Worm (Caenorhabditis elegans) whole organism, mixed stage, embryonic: ENCODE data around the gene best-24.

Experiments
- blmp-1 ChIP-seq: fragments of 150-350 bp; optimal IDR thresholded peaks from 2 replicates; lab custom pipeline; 2014; ENCODE audit warnings: missing biosample characterization, missing genetic modification characterization
- ceh-43 ChIP-seq: fragments of 200-800 bp; sonication (Bioruptor generic); optimal IDR thresholded peaks from 2 replicates; lab custom pipeline; 2018; ENCODE audit warnings: mild to moderate bottlenecking, missing genetic modification characterization, moderate library complexity, missing compliant biosample characterization
- ces-1 ChIP-seq: fragments of 150-350 bp; optimal IDR thresholded peaks from 2 replicates; lab custom pipeline; 2014; ENCODE audit warnings: missing biosample characterization, missing genetic modification reagents, missing genetic modification characterization
- elt-3 ChIP-seq: fragments of 150-350 bp; optimal IDR thresholded peaks from 2 replicates; lab custom pipeline; 2014; ENCODE audit warnings: missing biosample characterization, missing genetic modification characterization
- nhr-12 ChIP-seq: fragments of 150-350 bp; optimal IDR thresholded peaks from 2 replicates; lab custom pipeline; 2014; ENCODE audit warnings: missing biosample characterization, missing genetic modification characterization
- nhr-2 ChIP-seq: fragments of 150-350 bp; optimal IDR thresholded peaks from 2 replicates; lab custom pipeline; 2014; ENCODE audit warnings: missing biosample characterization, missing genetic modification characterization
- nhr-237 ChIP-seq: fragments of 150-350 bp; optimal IDR thresholded peaks from 2 replicates; lab custom pipeline; 2014; ENCODE audit warnings: missing biosample characterization, missing genetic modification characterization
- pha-4 ChIP-seq: fragments of 150-350 bp; optimal IDR thresholded peaks from 2 replicates; lab custom pipeline; 2018; ENCODE audit warnings: missing biosample characterization, missing genetic modification reagents, missing genetic modification characterization
- sptf-1 ChIP-seq: sonication (generic microtip); optimal IDR thresholded peaks from 2 replicates; lab custom pipeline; 2017; ENCODE audit warnings: mild to moderate bottlenecking, missing genetic modification characterization, moderate library complexity, missing compliant biosample characterization
- unc-62 ChIP-seq: fragments of 150-350 bp; optimal IDR thresholded peaks from 2 replicates; lab custom pipeline; 2014; ENCODE audit warnings: missing biosample characterization, missing genetic modification reagents, missing genetic modification characterization

ce11 chrIII:7882900-7883299, 17.9 kb upstream of the best-24 start, which contains the start of gene ZK688.9:
- TF ChIP-seq unc-62 (GFP tag; lab: Kevin White, UChicago) (no peak), elt-3 (tag; lab: Kevin White, UChicago) (no peak), nhr-237 (tag; lab: Kevin White, UChicago) (no peak), blmp-1 (no peak), nhr-12 (tag; lab: Kevin White, UChicago) (no peak), sptf-1 (tag; lab: Kevin White, UChicago) (no peak), pha-4 (no peak), ces-1 (GFP tag; lab: Kevin White, UChicago) (no peak), nhr-2 (no peak), ceh-43 (no peak)
